Fruit fly (Drosophila melanogaster): ENCODE measurements at regions not wholly inside any gene's neighbourhood (a gene's known extent, or its start where the extent isn't known, plus 50 kb on each side); places are given as distances from the start of the nearest gene placed in this dataset.

- TF ChIP-seq Rel (GFP tag; optimal IDR thresholded peaks at IDR 0.05) (no peak), Rel (tag; optimal IDR thresholded peaks at IDR 0.05) (no peak), dl (GFP tag; optimal IDR thresholded peaks at IDR 0.05; ENCODE audit: insufficient read depth in 1 of 2, partially characterized antibody in 2 of 2) (no peak), lola (GFP tag; optimal IDR thresholded peaks at IDR 0.05) (no peak)
Measured at dm6 chr3L:10349198-10349597, 63.4 kb upstream of the CG12362 start.

Data from whole organism, wandering third instar larva.